Worm (Caenorhabditis elegans) whole organism, early embryonic: ENCODE results near the gene ZC116.1.

ENCODE experiments used
- F13C5.2 ChIP-seq: sonication (generic microtip); optimal IDR thresholded peaks from 2 replicates; lab custom pipeline; 2017; ENCODE audit warnings: mild to moderate bottlenecking, missing genetic modification characterization, inconsistent platforms, missing compliant biosample characterization
- aly-1 ChIP-seq: sonication (generic microtip); optimal IDR thresholded peaks from 2 replicates; lab custom pipeline; 2016; ENCODE audit warnings: missing genetic modification characterization, missing compliant biosample characterization
- ama-1 ChIP-seq: fragments of 150-350 bp; optimal IDR thresholded peaks from 2 replicates; lab custom pipeline; 2014
- ceh-13 ChIP-seq: fragments of 200-800 bp; sonication (Bioruptor generic); optimal IDR thresholded peaks from 2 replicates; lab custom pipeline; 2018; ENCODE audit warnings: mild to moderate bottlenecking, missing genetic modification characterization, missing compliant biosample characterization
- ceh-36 ChIP-seq: sonication (generic microtip); optimal IDR thresholded peaks from 2 replicates; lab custom pipeline; 2016; ENCODE audit warnings: missing genetic modification characterization, inconsistent platforms, missing compliant biosample characterization
- ets-7 ChIP-seq: sonication (generic microtip); optimal IDR thresholded peaks from 2 replicates; lab custom pipeline; 2016; ENCODE audit warnings: missing genotype, missing genetic modification characterization, missing compliant biosample characterization
- flt-1 ChIP-seq: fragments of 200-800 bp; sonication (Bioruptor generic); IDR thresholded peaks from 2 replicates; pipeline ENCODE4 v1.3.6; 2022; ENCODE audit warnings: missing genetic modification characterization, missing compliant biosample characterization
- hmbx-1 ChIP-seq: sonication (generic microtip); optimal IDR thresholded peaks from 2 replicates; lab custom pipeline; 2016; ENCODE audit warnings: mild to moderate bottlenecking, missing genetic modification characterization, missing compliant biosample characterization
- sea-1 ChIP-seq: fragments of 200-800 bp; sonication (Bioruptor generic); conservative IDR thresholded peaks from 2 replicates; pipeline ENCODE4 v1.3.6; 2022; ENCODE audit warnings: missing genetic modification characterization, missing compliant biosample characterization
- tra-4 ChIP-seq: sonication (generic microtip); optimal IDR thresholded peaks from 2 replicates; lab custom pipeline; 2017; ENCODE audit warnings: missing genetic modification characterization, missing compliant biosample characterization

DNA sequence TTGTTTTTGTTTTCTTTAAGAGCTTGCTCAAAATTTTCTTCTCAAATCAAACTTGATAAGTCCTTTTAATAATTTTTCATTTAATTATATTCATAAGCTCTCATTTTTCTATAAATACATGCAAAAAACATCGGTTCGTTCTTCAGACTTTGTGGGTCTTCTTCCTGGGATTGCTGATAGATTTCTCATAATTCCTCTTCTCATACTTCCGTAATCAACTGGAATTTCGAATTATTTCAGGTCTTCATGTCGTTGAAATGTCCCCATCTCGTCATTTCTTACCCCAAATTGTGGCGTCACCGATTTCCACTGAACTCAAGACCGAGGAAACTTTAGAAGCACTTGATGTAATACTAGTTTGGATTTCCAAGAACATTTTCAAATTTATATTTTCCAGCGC, 44.7 kb upstream of the ZC116.1 start:
- no peak for TF ChIP-seq ceh-13 (GFP tag; lab: Kevin White, UChicago)
- no peak for TF ChIP-seq ama-1 (lab: Kevin White, UChicago)
- no peak for TF ChIP-seq aly-1 (tag; lab: Kevin White, UChicago)
- no peak for TF ChIP-seq hmbx-1
- TF ChIP-seq ceh-36 (tag; lab: Kevin White, UChicago) = no peak
- no peak for TF ChIP-seq sea-1 (GFP tag; lab: Robert Waterston, UW)
- no peak for TF ChIP-seq flt-1
- no peak for TF ChIP-seq tra-4 (tag; lab: Kevin White, UChicago)
- TF ChIP-seq F13C5.2 (tag; lab: Kevin White, UChicago) = no peak
- no peak for TF ChIP-seq ets-7
